Worm (Caenorhabditis elegans) whole organism, late embryonic: ENCODE results near the gene srz-103.

Experiments used
- C08G9.2 ChIP-seq: sonication (generic microtip); optimal IDR thresholded peaks from 2 replicates; lab custom pipeline; 2016; ENCODE audit warnings: mild to moderate bottlenecking, missing genetic modification characterization, moderate library complexity, missing compliant biosample characterization
- F13H6.1 ChIP-seq: sonication (generic microtip); optimal IDR thresholded peaks from 2 replicates; lab custom pipeline; 2016; ENCODE audit warnings: missing genetic modification characterization, missing compliant biosample characterization
- K02D7.2 ChIP-seq: sonication (generic microtip); optimal IDR thresholded peaks from 2 replicates; lab custom pipeline; 2017; ENCODE audit warnings: mild to moderate bottlenecking, missing genetic modification characterization, missing compliant biosample characterization
- T23F11.4 ChIP-seq: fragments of 200-800 bp; sonication (Bioruptor generic); optimal IDR thresholded peaks from 2 replicates; lab custom pipeline; 2018; ENCODE audit warnings: mild to moderate bottlenecking, missing genetic modification characterization, missing compliant biosample characterization
- Y22D7AL.16 ChIP-seq: sonication (generic microtip); optimal IDR thresholded peaks from 2 replicates; lab custom pipeline; 2016; ENCODE audit warnings: missing genetic modification characterization, missing compliant biosample characterization
- ama-1 ChIP-seq: fragments of 150-350 bp; optimal IDR thresholded peaks from 2 replicates; lab custom pipeline; 2014
- ceh-18 ChIP-seq: sonication (generic microtip); optimal IDR thresholded peaks from 2 replicates; lab custom pipeline; 2016; ENCODE audit warnings: missing genetic modification characterization, missing compliant biosample characterization
- ceh-22 ChIP-seq: sonication (generic microtip); optimal IDR thresholded peaks from 2 replicates; lab custom pipeline; 2017; ENCODE audit warnings: missing biosample characterization, missing genetic modification characterization
- ceh-24 ChIP-seq: sonication (generic microtip); optimal IDR thresholded peaks from 2 replicates; lab custom pipeline; 2016; ENCODE audit warnings: mild to moderate bottlenecking, missing genetic modification characterization, missing compliant biosample characterization
- ceh-45 ChIP-seq: fragments of 200-800 bp; sonication (Bioruptor generic); IDR thresholded peaks from 2 replicates; pipeline ENCODE4 v1.3.6; 2022; ENCODE audit warnings: missing genetic modification reagents, missing genetic modification characterization, missing compliant biosample characterization
- ceh-48 ChIP-seq: sonication (generic microtip); optimal IDR thresholded peaks from 2 replicates; lab custom pipeline; 2016; ENCODE audit warnings: missing genetic modification characterization, inconsistent platforms, missing compliant biosample characterization
- ceh-6 ChIP-seq: fragments of 200-800 bp; sonication (Bioruptor generic); optimal IDR thresholded peaks from 2 replicates; lab custom pipeline; 2018; ENCODE audit warnings: mild to moderate bottlenecking, missing genetic modification characterization, missing compliant biosample characterization
- ceh-9 ChIP-seq: sonication (generic microtip); optimal IDR thresholded peaks from 2 replicates; lab custom pipeline; 2016; ENCODE audit warnings: mild to moderate bottlenecking, missing genetic modification characterization, inconsistent platforms, missing compliant biosample characterization
- che-1 ChIP-seq: sonication (generic microtip); optimal IDR thresholded peaks from 2 replicates; lab custom pipeline; 2016; ENCODE audit warnings: mild to moderate bottlenecking, missing genetic modification characterization, missing compliant biosample characterization
- dmd-4 ChIP-seq: sonication (generic microtip); optimal IDR thresholded peaks from 2 replicates; lab custom pipeline; 2016; ENCODE audit warnings: borderline replicate concordance, missing genetic modification characterization, missing compliant biosample characterization
- elt-2 ChIP-seq: sonication (generic microtip); optimal IDR thresholded peaks from 2 replicates; lab custom pipeline; 2016; ENCODE audit warnings: missing genetic modification reagents, missing genetic modification characterization, missing compliant biosample characterization
- elt-4 ChIP-seq: sonication (generic microtip); optimal IDR thresholded peaks from 2 replicates; lab custom pipeline; 2016; ENCODE audit warnings: missing genetic modification characterization, missing compliant biosample characterization
- ets-4 ChIP-seq: sonication (generic microtip); optimal IDR thresholded peaks from 2 replicates; lab custom pipeline; 2016; ENCODE audit warnings: missing genetic modification characterization, missing compliant biosample characterization
- eyg-1 ChIP-seq: sonication (generic microtip); optimal IDR thresholded peaks from 2 replicates; lab custom pipeline; 2016; ENCODE audit warnings: missing genotype, missing genetic modification characterization, missing compliant biosample characterization
- fax-1 ChIP-seq: sonication (generic microtip); optimal IDR thresholded peaks from 2 replicates; lab custom pipeline; 2016; ENCODE audit warnings: missing genotype, missing genetic modification characterization, missing compliant biosample characterization
- fkh-10 ChIP-seq: fragments of 150-350 bp; optimal IDR thresholded peaks from 2 replicates; lab custom pipeline; 2014; ENCODE audit warnings: missing biosample characterization, missing genetic modification reagents, missing genetic modification characterization
- fkh-6 ChIP-seq: sonication (generic microtip); optimal IDR thresholded peaks from 2 replicates; lab custom pipeline; 2016; ENCODE audit warnings: missing genetic modification characterization, missing compliant biosample characterization
- gmeb-2 ChIP-seq: sonication (generic microtip); optimal IDR thresholded peaks from 2 replicates; lab custom pipeline; 2016; ENCODE audit warnings: missing genetic modification characterization, inconsistent platforms, missing compliant biosample characterization
- hlh-15 ChIP-seq: sonication (generic microtip); optimal IDR thresholded peaks from 2 replicates; lab custom pipeline; 2016; ENCODE audit warnings: missing genetic modification characterization, missing compliant biosample characterization
- hlh-30 ChIP-seq: sonication (generic microtip); optimal IDR thresholded peaks from 2 replicates; lab custom pipeline; 2017; ENCODE audit warnings: antibody characterized with exemption, missing genetic modification characterization, missing compliant biosample characterization; ENCODE audit not compliant: insufficient read depth
- hlh-8 ChIP-seq: sonication (generic microtip); optimal IDR thresholded peaks from 2 replicates; lab custom pipeline; 2016; ENCODE audit warnings: missing genotype, missing genetic modification characterization, missing compliant biosample characterization
- lin-11 ChIP-seq: fragments of 200-800 bp; sonication (Bioruptor generic); optimal IDR thresholded peaks from 2 replicates; lab custom pipeline; 2018; ENCODE audit warnings: mild to moderate bottlenecking, missing genetic modification characterization, missing compliant biosample characterization
- madf-2 ChIP-seq: sonication (generic microtip); optimal IDR thresholded peaks from 2 replicates; lab custom pipeline; 2017; ENCODE audit warnings: missing genetic modification characterization, missing compliant biosample characterization
- nfya-1 ChIP-seq: sonication (generic microtip); optimal IDR thresholded peaks from 2 replicates; lab custom pipeline; 2017; ENCODE audit warnings: missing genetic modification characterization, mild to moderate bottlenecking, missing compliant biosample characterization, antibody characterized with exemption, moderate library complexity
- nhr-232 ChIP-seq: sonication (generic microtip); optimal IDR thresholded peaks from 2 replicates; lab custom pipeline; 2016; ENCODE audit warnings: missing genetic modification characterization, missing compliant biosample characterization
- npax-4 ChIP-seq: sonication (generic microtip); optimal IDR thresholded peaks from 2 replicates; lab custom pipeline; 2016; ENCODE audit warnings: missing genetic modification characterization, missing compliant biosample characterization
- pha-4 ChIP-seq: fragments of 150-350 bp; optimal IDR thresholded peaks from 2 replicates; lab custom pipeline; 2018; ENCODE audit warnings: missing biosample characterization, missing genetic modification reagents, missing genetic modification characterization
- pqm-1 ChIP-seq: sonication (generic microtip); optimal IDR thresholded peaks from 2 replicates; lab custom pipeline; 2016; ENCODE audit warnings: missing genetic modification characterization, missing compliant biosample characterization
- pros-1 ChIP-seq: fragments of 150-350 bp; optimal IDR thresholded peaks from 2 replicates; lab custom pipeline; 2014; ENCODE audit warnings: missing biosample characterization, missing genetic modification reagents, missing genetic modification characterization
- ref-2 ChIP-seq: sonication (generic microtip); optimal IDR thresholded peaks from 2 replicates; lab custom pipeline; 2016; ENCODE audit warnings: missing genetic modification characterization, missing compliant biosample characterization
- sdc-2 ChIP-seq: sonication (generic microtip); optimal IDR thresholded peaks from 2 replicates; lab custom pipeline; 2016; ENCODE audit warnings: missing genotype, missing genetic modification characterization, missing compliant biosample characterization
- sox-2 ChIP-seq: fragments of 200-800 bp; sonication (Bioruptor generic); IDR thresholded peaks from 2 replicates; pipeline ENCODE4 v1.3.6; 2022; ENCODE audit warnings: missing genetic modification reagents, missing genetic modification characterization, missing compliant biosample characterization
- sox-4 ChIP-seq: sonication (generic microtip); optimal IDR thresholded peaks from 2 replicates; lab custom pipeline; 2017; ENCODE audit warnings: mild to moderate bottlenecking, missing genetic modification characterization, inconsistent platforms, missing compliant biosample characterization
- tbx-7 ChIP-seq: sonication (generic microtip); optimal IDR thresholded peaks from 2 replicates; lab custom pipeline; 2016; ENCODE audit warnings: missing genotype, missing genetic modification characterization, missing compliant biosample characterization
- unc-42 ChIP-seq: sonication (generic microtip); optimal IDR thresholded peaks from 2 replicates; lab custom pipeline; 2016; ENCODE audit warnings: missing genotype, missing genetic modification characterization, missing compliant biosample characterization
- ztf-16 ChIP-seq: sonication (generic microtip); optimal IDR thresholded peaks from 2 replicates; lab custom pipeline; 2017; ENCODE audit warnings: missing genetic modification characterization, missing compliant biosample characterization

srz-103 gene

ce11 chrV:16687227-16687626, 8.1 kb upstream of the srz-103 start, which contains the start of gene srz-102:
Gene srz-102 (plus strand): TSS chrV:16687527.
- TF ChIP-seq fax-1 (no peak), ceh-18 (tag; lab: Kevin White, UChicago) (no peak), pha-4 (tag; lab: Kevin White, UChicago) (no peak), F13H6.1 (tag; lab: Kevin White, UChicago) (no peak)

- no peak for TF ChIP-seq T23F11.4 (GFP tag; lab: Kevin White, UChicago)
- no peak for TF ChIP-seq lin-11 (tag; lab: Kevin White, UChicago)
- no peak for TF ChIP-seq ztf-16 (tag; lab: Kevin White, UChicago)
- TF ChIP-seq elt-4 (tag; lab: Kevin White, UChicago): no peak
- TF ChIP-seq madf-2: no peak
- no peak for TF ChIP-seq gmeb-2 (tag; lab: Kevin White, UChicago)
- no peak for TF ChIP-seq sdc-2 (tag; lab: Kevin White, UChicago)
- TF ChIP-seq ceh-22 (tag; lab: Kevin White, UChicago): no peak
These were observed 6.6 kb upstream of the srz-103 start, which contains the start of gene srw-43 for ce11 chrV:16685725-16686124. Gene srw-43 (plus strand): TSS chrV:16686025.

- TF ChIP-seq ceh-48 (tag; lab: Kevin White, UChicago) (no peak), dmd-4 (no peak), hlh-30 (no peak), madf-2 (no peak), nfya-1 (tag; lab: Kevin White, UChicago) (no peak), fkh-6 (tag; lab: Kevin White, UChicago) (no peak), Y22D7AL.16 (tag; lab: Kevin White, UChicago) (no peak), tbx-7 (tag; lab: Kevin White, UChicago) (no peak), hlh-8 (tag; lab: Kevin White, UChicago) (no peak), hlh-15 (tag; lab: Kevin White, UChicago) (no peak), nhr-232 (tag; lab: Kevin White, UChicago) (no peak), eyg-1 (tag; lab: Kevin White, UChicago) (no peak)
These were observed 4.2 kb upstream of the srz-103 start for ce11 chrV:16683359-16683758.

- TF ChIP-seq nhr-232 (tag; lab: Kevin White, UChicago) (no peak), hlh-30 (no peak), sox-2 (no peak), K02D7.2 (tag; lab: Kevin White, UChicago) (no peak), ceh-24 (tag; lab: Kevin White, UChicago) (no peak), pqm-1 (tag; lab: Kevin White, UChicago) (no peak), ceh-45 (GFP tag; lab: Robert Waterston, UW) (no peak), hlh-15 (tag; lab: Kevin White, UChicago) (no peak), ets-4 (tag; lab: Kevin White, UChicago) (no peak), ceh-18 (tag; lab: Kevin White, UChicago) (no peak), Y22D7AL.16 (tag; lab: Kevin White, UChicago) (no peak), sox-4 (tag; lab: Kevin White, UChicago) (no peak)
These were observed 3.7 kb upstream of the srz-103 start, which contains the start of gene srw-36 for ce11 chrV:16682886-16683285. Gene srw-36 (plus strand): TSS chrV:16683186.

- TF ChIP-seq ceh-24 (tag; lab: Kevin White, UChicago): no peak
- no peak for TF ChIP-seq sdc-2 (tag; lab: Kevin White, UChicago)
- no peak for TF ChIP-seq hlh-8 (tag; lab: Kevin White, UChicago)
- TF ChIP-seq fax-1: no peak
- no peak for TF ChIP-seq ceh-22 (tag; lab: Kevin White, UChicago)
- TF ChIP-seq che-1 (tag; lab: Kevin White, UChicago): no peak
- no peak for TF ChIP-seq ceh-9 (tag; lab: Kevin White, UChicago)
- no peak for TF ChIP-seq Y22D7AL.16 (tag; lab: Kevin White, UChicago)
- no peak for TF ChIP-seq ama-1 (lab: Kevin White, UChicago)
- no peak for TF ChIP-seq pros-1
- no peak for TF ChIP-seq elt-2 (tag; lab: Kevin White, UChicago)
- TF ChIP-seq unc-42 (tag; lab: Kevin White, UChicago): no peak
- TF ChIP-seq npax-4 (tag; lab: Kevin White, UChicago): no peak
- no peak for TF ChIP-seq ceh-6 (GFP tag; lab: Kevin White, UChicago)
- TF ChIP-seq fkh-10 (GFP tag; lab: Kevin White, UChicago): no peak
- no peak for TF ChIP-seq ceh-45 (GFP tag; lab: Robert Waterston, UW)
- TF ChIP-seq C08G9.2: no peak
- no peak for TF ChIP-seq ref-2 (tag; lab: Kevin White, UChicago)
These were observed 844 bp upstream of the srz-103 start, which contains the start of gene srw-44 for ce11 chrV:16679981-16680380. Gene srw-44 (plus strand): TSS chrV:16680281.
